Worm (Caenorhabditis elegans): ENCODE data around the gene dhs-14.

The dhs-14 gene

DNA sequence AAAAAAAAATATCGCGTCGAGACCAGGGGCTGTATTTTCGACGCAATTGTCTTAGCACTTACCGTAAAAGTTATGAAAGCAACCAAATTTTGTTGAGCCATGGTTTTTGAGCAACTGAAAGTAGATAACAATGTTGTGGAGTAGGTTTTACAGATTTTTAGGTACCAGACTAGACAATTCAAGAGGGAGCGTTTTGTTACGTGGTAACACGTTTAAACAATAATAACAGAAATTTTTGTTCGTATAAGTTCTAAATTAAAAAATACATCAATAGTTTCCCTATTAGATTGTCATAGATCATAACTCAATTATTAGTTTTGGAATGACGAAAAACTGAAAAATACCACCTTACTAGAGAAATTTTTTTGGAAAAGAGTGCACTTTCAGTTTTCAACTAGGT is 15.0 kb downstream of the dhs-14 start, which contains the start of gene srx-24:
Gene srx-24 (minus strand): TSS at position 101 of the 400 bp plus-strand sequence.
- TF ChIP-seq zip-4 (GFP tag; optimal IDR thresholded peaks at IDR 0.05) (no peak), C16A3.4 (tag; optimal IDR thresholded peaks at IDR 0.05) (no peak), nhr-84 (tag; optimal IDR thresholded peaks at IDR 0.05) (no peak), efl-1 (optimal IDR thresholded peaks at IDR 0.05) (no peak), efl-1 (GFP tag; optimal IDR thresholded peaks at IDR 0.05 in 1 of 2) (peak in 1 of 2 experiments; percentile 7), lin-39 (tag; optimal IDR thresholded peaks at IDR 0.05) (no peak), pqm-1 (tag; optimal IDR thresholded peaks at IDR 0.05) (no peak)

DNA sequence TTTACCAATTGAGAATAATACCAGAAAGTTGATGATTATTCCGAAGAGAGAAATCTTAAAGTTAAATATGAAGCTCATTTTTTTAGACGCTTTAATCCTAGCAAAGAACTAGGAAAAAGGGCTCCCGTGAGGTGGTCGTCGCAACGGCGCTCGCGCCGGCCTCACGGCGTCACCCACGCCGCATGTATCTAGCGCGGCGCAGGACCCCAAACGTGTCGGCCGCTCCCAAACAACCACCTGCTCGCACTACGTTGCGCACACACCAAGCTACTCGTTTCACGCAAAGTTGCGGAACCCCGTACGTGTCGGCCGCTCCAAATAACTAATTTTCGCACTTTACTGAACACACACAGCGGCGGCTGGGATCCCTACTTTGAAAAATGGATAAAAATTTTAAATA is 18.6 kb downstream of the dhs-14 start:
- TF ChIP-seq nhr-71 (tag; optimal IDR thresholded peaks at IDR 0.05) (no peak), nhr-90 (tag; optimal IDR thresholded peaks at IDR 0.05; ENCODE audit: poor library complexity) (no peak), nhr-12 (tag; optimal IDR thresholded peaks at IDR 0.05) (no peak), skn-1 (tag; optimal IDR thresholded peaks at IDR 0.05) (no peak), lsy-2 (tag; optimal IDR thresholded peaks at IDR 0.05) (no peak), sup-37 (GFP tag; optimal IDR thresholded peaks at IDR 0.05) (no peak), nhr-237 (tag; optimal IDR thresholded peaks at IDR 0.05) (no peak), nhr-85 (tag) (no peak), pag-3 (tag; optimal IDR thresholded peaks at IDR 0.05; ENCODE audit: borderline replicate concordance, insufficient read depth) (no peak), nhr-77 (tag; optimal IDR thresholded peaks at IDR 0.05) (no peak), irx-1 (tag; optimal IDR thresholded peaks at IDR 0.05) (no peak), snpc-4 (tag; optimal IDR thresholded peaks at IDR 0.05) (no peak)

DNA sequence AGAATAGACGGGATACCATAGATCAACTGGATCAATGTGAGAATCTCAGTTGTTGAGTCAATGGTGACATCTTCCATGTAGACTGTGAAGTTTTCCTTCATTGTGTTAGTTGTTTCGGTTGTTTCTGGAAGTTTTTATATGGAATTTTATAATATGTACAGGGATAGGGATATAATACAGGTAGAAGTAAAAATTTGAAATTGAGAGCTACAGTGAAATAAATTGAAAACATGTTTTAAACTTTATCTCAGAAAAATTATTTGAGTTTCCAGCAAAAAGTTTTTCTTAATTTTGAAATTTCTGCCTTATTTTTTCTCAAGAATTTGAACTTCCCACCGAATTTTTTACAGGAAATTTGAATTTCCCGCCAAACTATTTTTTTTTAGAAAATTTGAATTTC is 22.7 kb downstream of the dhs-14 start, which contains the start of gene srg-62:
Gene srg-62 (minus strand): TSS at position 101 of the 400 bp plus-strand sequence.
- TF ChIP-seq egl-13 (tag; optimal IDR thresholded peaks at IDR 0.05) (no peak), zip-4 (GFP tag; optimal IDR thresholded peaks at IDR 0.05) (no peak), nhr-12 (tag; optimal IDR thresholded peaks at IDR 0.05) (no peak), sup-37 (GFP tag; optimal IDR thresholded peaks at IDR 0.05) (no peak), mef-2 (tag; optimal IDR thresholded peaks at IDR 0.05) (no peak), ceh-82 (tag; optimal IDR thresholded peaks at IDR 0.05) (no peak), blmp-1 (tag; optimal IDR thresholded peaks at IDR 0.05) (no peak), unc-86 (tag; optimal IDR thresholded peaks at IDR 0.05) (no peak), C34B4.2 (tag; optimal IDR thresholded peaks at IDR 0.05) (no peak), Y116A8C.19 (tag; optimal IDR thresholded peaks at IDR 0.05; ENCODE audit: borderline replicate concordance) (no peak), tlp-1 (tag; optimal IDR thresholded peaks at IDR 0.05) (no peak), unc-62 (GFP tag; optimal IDR thresholded peaks at IDR 0.05) (no peak), sox-4 (tag; optimal IDR thresholded peaks at IDR 0.05) (no peak), pqm-1 (tag; optimal IDR thresholded peaks at IDR 0.05) (no peak), lin-14 (GFP tag; optimal IDR thresholded peaks at IDR 0.05) (no peak), efl-3 (GFP tag; optimal IDR thresholded peaks at IDR 0.05) (no peak), C16A3.4 (tag; optimal IDR thresholded peaks at IDR 0.05) (no peak), nhr-71 (tag; optimal IDR thresholded peaks at IDR 0.05) (no peak), pag-3 (tag; optimal IDR thresholded peaks at IDR 0.05; ENCODE audit: borderline replicate concordance, insufficient read depth) (no peak), unc-30 (tag; optimal IDR thresholded peaks at IDR 0.05) (no peak)

DNA sequence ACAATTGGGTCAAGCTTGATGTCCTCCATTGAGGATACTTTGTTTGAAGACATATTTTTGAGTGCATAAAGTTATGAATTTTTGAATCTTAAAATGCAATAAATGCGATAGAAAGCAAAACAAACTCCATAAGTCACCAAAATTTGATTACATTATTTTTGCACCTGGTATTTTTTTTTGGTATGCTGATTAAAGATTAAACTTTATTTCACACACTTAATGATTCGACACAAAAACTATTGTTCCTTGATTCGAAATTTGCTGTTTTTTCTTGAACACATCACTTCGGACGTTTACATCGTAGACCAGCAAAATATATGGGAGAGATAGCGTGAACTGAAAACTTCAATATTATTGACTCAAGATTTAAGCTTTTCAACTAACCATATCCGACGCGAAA is 24.8 kb downstream of the dhs-14 start, which contains the start of gene srg-61:
Gene srg-61 (minus strand): TSS at position 101 of the 400 bp plus-strand sequence.
- no peak for TF ChIP-seq mdl-1 (tag; optimal IDR thresholded peaks at IDR 0.05)
- TF ChIP-seq nhr-20 (tag; optimal IDR thresholded peaks at IDR 0.05), result no peak
- no peak for TF ChIP-seq ceh-90 (tag; optimal IDR thresholded peaks at IDR 0.05)
- no peak for TF ChIP-seq nhr-11 (tag; optimal IDR thresholded peaks at IDR 0.05)

DNA sequence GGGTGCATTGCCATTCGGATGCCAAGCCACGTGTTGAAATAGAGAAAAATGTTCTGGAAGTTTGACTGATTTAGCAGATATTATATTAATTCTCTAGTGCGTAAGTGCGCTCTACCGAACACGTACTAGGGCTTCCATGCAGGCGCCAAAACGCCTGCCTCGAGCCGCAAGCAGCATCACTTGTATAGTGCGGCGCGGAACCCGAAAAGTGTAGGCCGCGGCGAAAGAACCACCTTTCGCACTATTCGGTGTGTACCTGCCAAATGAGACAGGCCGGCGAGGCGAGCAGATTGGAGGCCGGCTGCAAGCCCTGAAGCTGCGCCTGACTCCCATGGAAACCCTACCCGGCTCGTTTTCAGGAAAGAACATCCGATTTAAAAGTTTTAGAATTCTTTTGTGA is 25.4 kb downstream of the dhs-14 start:
- TF ChIP-seq snpc-4 (tag; optimal IDR thresholded peaks at IDR 0.05) (peak; percentile 63), ceh-88 (GFP tag; IDR thresholded peaks at IDR 0.05) (no peak)

Measured in whole organism, L1 larva.